Fruit fly (Drosophila melanogaster) whole organism, pupa: ENCODE results near the gene Hph.

Experiments
- CG13204 ChIP-seq: fragments of 200-800 bp; sonication (Bioruptor generic); optimal IDR thresholded peaks from 2 replicates; lab custom pipeline; 2018; ENCODE audit warnings: missing biosample characterization, mild to moderate bottlenecking, missing genetic modification characterization, moderate library complexity
- EcR ChIP-seq: fragments of 200-800 bp; sonication (Bioruptor generic); optimal IDR thresholded peaks from 3 replicates; lab custom pipeline; 2019; ENCODE audit warnings: missing biosample characterization, missing genetic modification characterization, mild to moderate bottlenecking, moderate library complexity, missing genetic modification reagents
- rn ChIP-seq: fragments of 200-800 bp; sonication (Bioruptor generic); IDR thresholded peaks from 2 replicates; pipeline ENCODE4 v1.3.6; 2022; ENCODE audit warnings: missing biosample characterization, missing genetic modification characterization

dm6 chr3R:5316790-5317189 lies 60.0 kb downstream of the Hph start:
- TF ChIP-seq rn (GFP tag; lab: Robert Waterston, UW) (no peak), EcR (GFP tag; lab: Kevin White, UChicago) (peak; percentile 87), CG13204 (GFP tag; lab: Kevin White, UChicago) (no peak)
